Worm (Caenorhabditis elegans) whole organism, early embryonic: ENCODE results near the gene R07E3.7.

Experiments used
- B0310.2 ChIP-seq: sonication (generic microtip); optimal IDR thresholded peaks from 2 replicates; lab custom pipeline; 2016; ENCODE audit warnings: mild to moderate bottlenecking, missing genetic modification characterization, missing compliant biosample characterization
- F13C5.2 ChIP-seq: sonication (generic microtip); optimal IDR thresholded peaks from 2 replicates; lab custom pipeline; 2017; ENCODE audit warnings: mild to moderate bottlenecking, missing genetic modification characterization, inconsistent platforms, missing compliant biosample characterization
- aly-1 ChIP-seq: sonication (generic microtip); optimal IDR thresholded peaks from 2 replicates; lab custom pipeline; 2016; ENCODE audit warnings: missing genetic modification characterization, missing compliant biosample characterization
- ama-1 ChIP-seq: fragments of 150-350 bp; optimal IDR thresholded peaks from 2 replicates; lab custom pipeline; 2014
- ceh-13 ChIP-seq: fragments of 200-800 bp; sonication (Bioruptor generic); optimal IDR thresholded peaks from 2 replicates; lab custom pipeline; 2018; ENCODE audit warnings: mild to moderate bottlenecking, missing genetic modification characterization, missing compliant biosample characterization
- ceh-36 ChIP-seq: sonication (generic microtip); optimal IDR thresholded peaks from 2 replicates; lab custom pipeline; 2016; ENCODE audit warnings: missing genetic modification characterization, inconsistent platforms, missing compliant biosample characterization
- ets-7 ChIP-seq: sonication (generic microtip); optimal IDR thresholded peaks from 2 replicates; lab custom pipeline; 2016; ENCODE audit warnings: missing genotype, missing genetic modification characterization, missing compliant biosample characterization
- flt-1 ChIP-seq: fragments of 200-800 bp; sonication (Bioruptor generic); IDR thresholded peaks from 2 replicates; pipeline ENCODE4 v1.3.6; 2022; ENCODE audit warnings: missing genetic modification characterization, missing compliant biosample characterization
- hmbx-1 ChIP-seq: sonication (generic microtip); optimal IDR thresholded peaks from 2 replicates; lab custom pipeline; 2016; ENCODE audit warnings: mild to moderate bottlenecking, missing genetic modification characterization, missing compliant biosample characterization
- hmg-4 ChIP-seq: fragments of 200-800 bp; sonication (Bioruptor generic); optimal IDR thresholded peaks from 2 replicates; lab custom pipeline; 2018; ENCODE audit warnings: mild to moderate bottlenecking, missing genetic modification characterization, missing compliant biosample characterization
- hnd-1 ChIP-seq: sonication (generic microtip); optimal IDR thresholded peaks from 2 replicates; lab custom pipeline; 2016; ENCODE audit warnings: missing genetic modification characterization, missing compliant biosample characterization
- pes-1 ChIP-seq: fragments of 200-800 bp; sonication (Bioruptor generic); IDR thresholded peaks from 2 replicates; pipeline ENCODE4 v1.3.6; 2022; ENCODE audit warnings: missing genetic modification reagents, missing genetic modification characterization, missing compliant biosample characterization
- scrt-1 ChIP-seq: fragments of 200-800 bp; sonication (Bioruptor generic); IDR thresholded peaks from 2 replicates; pipeline ENCODE4 v1.3.6; 2022; ENCODE audit warnings: missing genetic modification characterization, missing compliant biosample characterization
- sea-1 ChIP-seq: fragments of 200-800 bp; sonication (Bioruptor generic); conservative IDR thresholded peaks from 2 replicates; pipeline ENCODE4 v1.3.6; 2022; ENCODE audit warnings: missing genetic modification characterization, missing compliant biosample characterization
- tbx-11 ChIP-seq: fragments of 200-800 bp; sonication (Bioruptor generic); IDR thresholded peaks from 2 replicates; pipeline ENCODE4 v1.3.6; 2022; ENCODE audit warnings: missing genetic modification characterization, missing compliant biosample characterization
- tbx-37 ChIP-seq: fragments of 200-800 bp; sonication (Bioruptor generic); conservative IDR thresholded peaks from 2 replicates; pipeline ENCODE4 v1.3.6; 2022; ENCODE audit warnings: missing genetic modification reagents, missing genetic modification characterization, missing compliant biosample characterization
- tra-4 ChIP-seq: sonication (generic microtip); optimal IDR thresholded peaks from 2 replicates; lab custom pipeline; 2017; ENCODE audit warnings: missing genetic modification characterization, missing compliant biosample characterization

Gene R07E3.7

DNA sequence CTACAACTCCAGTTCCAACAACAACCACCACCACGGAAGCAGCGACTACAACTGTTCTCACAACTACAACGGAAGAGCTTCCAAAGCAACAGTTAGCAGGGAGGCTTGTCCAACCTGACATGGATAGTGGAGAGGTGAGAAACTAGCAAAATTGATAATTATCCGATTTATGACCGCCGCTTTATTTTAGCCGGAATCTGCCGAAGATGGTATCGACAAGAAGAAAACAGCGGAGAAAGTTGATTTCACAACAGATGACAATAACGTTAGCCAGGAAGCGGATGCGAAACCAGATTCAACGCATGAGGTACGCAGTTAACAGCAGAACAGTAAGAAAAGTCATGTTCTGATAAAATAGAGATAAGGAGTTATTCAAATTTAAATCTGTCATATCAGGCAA lies 37.1 kb downstream of the R07E3.7 start:
- TF ChIP-seq tbx-37, result no peak
- TF ChIP-seq sea-1 (GFP tag; lab: Robert Waterston, UW), result no peak
- TF ChIP-seq ama-1, result no peak
- no peak for TF ChIP-seq ets-7
- no peak for TF ChIP-seq tbx-11 (GFP tag; lab: Robert Waterston, UW)
- no peak for TF ChIP-seq hnd-1 (tag; lab: Kevin White, UChicago)
- no peak for TF ChIP-seq flt-1 (GFP tag; lab: Robert Waterston, UW)
- TF ChIP-seq B0310.2, result no peak
- TF ChIP-seq scrt-1 (GFP tag; lab: Robert Waterston, UW), result no peak

- TF ChIP-seq F13C5.2 (no peak), tbx-11 (GFP tag; lab: Robert Waterston, UW) (no peak), scrt-1 (GFP tag; lab: Robert Waterston, UW) (no peak), sea-1 (GFP tag; lab: Robert Waterston, UW) (no peak), ets-7 (no peak), flt-1 (GFP tag; lab: Robert Waterston, UW) (no peak), B0310.2 (no peak), tra-4 (tag; lab: Kevin White, UChicago) (no peak), aly-1 (no peak), hmbx-1 (tag; lab: Kevin White, UChicago) (no peak), hmg-4 (GFP tag; lab: Kevin White, UChicago) (no peak), hnd-1 (tag; lab: Kevin White, UChicago) (no peak), pes-1 (GFP tag; lab: Robert Waterston, UW) (no peak)
Measured at ce11 chrX:10317565-10317964, 38.0 kb downstream of the R07E3.7 start, which contains the start of gene R07E3.6. Gene R07E3.6 (plus strand): TSS chrX:10317722.

DNA sequence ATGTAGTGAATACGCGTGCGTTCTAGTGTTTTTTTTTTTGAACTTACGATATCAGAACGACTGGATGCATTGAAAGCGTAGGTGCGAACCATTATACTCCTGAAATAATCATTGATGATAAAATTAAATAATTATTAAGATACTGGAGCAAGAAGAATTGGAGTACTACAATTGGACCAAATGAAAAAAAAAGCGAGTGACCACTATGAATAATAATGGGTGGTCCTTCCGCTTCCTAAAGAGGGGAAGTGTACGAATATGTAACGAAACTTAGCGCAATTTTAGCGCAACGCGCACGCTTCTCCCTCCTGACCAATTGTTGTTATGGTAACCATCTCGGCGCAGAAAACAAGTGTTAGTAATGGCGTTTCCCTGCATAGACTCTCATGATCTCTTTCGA lies 39.6 kb downstream of the R07E3.7 start, which contains the start of gene F41E7.9:
F41E7.9 (minus strand) TSS at position 101 of the 400 bp plus-strand sequence.
- TF ChIP-seq tbx-37 (no peak), hmbx-1 (tag; lab: Kevin White, UChicago) (no peak), hnd-1 (tag; lab: Kevin White, UChicago) (no peak), hmg-4 (GFP tag; lab: Kevin White, UChicago) (no peak), B0310.2 (no peak), tbx-11 (GFP tag; lab: Robert Waterston, UW) (no peak), flt-1 (GFP tag; lab: Robert Waterston, UW) (no peak), ama-1 (no peak), ceh-13 (no peak), tra-4 (tag; lab: Kevin White, UChicago) (no peak), ceh-36 (tag; lab: Kevin White, UChicago) (no peak), scrt-1 (GFP tag; lab: Robert Waterston, UW) (no peak), F13C5.2 (no peak)

DNA sequence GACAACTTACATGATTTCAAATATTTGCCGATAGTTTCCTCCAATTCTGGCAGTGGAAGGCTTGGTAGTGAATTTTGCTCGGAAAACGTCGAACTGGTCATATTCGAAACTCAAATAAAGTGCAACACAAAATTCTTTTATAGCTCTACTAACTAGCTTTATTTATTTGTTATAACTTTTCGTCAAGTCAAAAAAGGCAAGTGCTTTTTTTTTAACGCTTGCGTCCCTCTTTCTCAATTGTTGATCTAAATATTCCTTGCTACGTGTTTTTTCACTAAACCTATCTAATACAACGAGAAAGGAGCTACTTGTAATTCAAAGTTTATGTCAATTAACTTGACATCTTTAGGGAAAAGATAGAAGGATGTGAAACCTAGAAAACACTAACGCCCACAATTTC lies 45.2 kb downstream of the R07E3.7 start, which contains the start of gene F41E7.6:
F41E7.6 (minus strand) TSS at position 101 of the 400 bp plus-strand sequence.
- TF ChIP-seq tbx-11 (GFP tag; lab: Robert Waterston, UW) (no peak), ceh-36 (tag; lab: Kevin White, UChicago) (no peak), tbx-37 (no peak), pes-1 (GFP tag; lab: Robert Waterston, UW) (no peak), flt-1 (GFP tag; lab: Robert Waterston, UW) (no peak), hnd-1 (tag; lab: Kevin White, UChicago) (no peak), hmg-4 (GFP tag; lab: Kevin White, UChicago) (no peak), scrt-1 (GFP tag; lab: Robert Waterston, UW) (no peak), hmbx-1 (tag; lab: Kevin White, UChicago) (no peak), tra-4 (tag; lab: Kevin White, UChicago) (no peak), ama-1 (no peak)

ce11 chrX:10307495-10307894 lies 48.1 kb downstream of the R07E3.7 start, which contains the start of gene F41E7.7:
Gene F41E7.7 (plus strand): TSS chrX:10307795.
- no peak for TF ChIP-seq flt-1 (GFP tag; lab: Robert Waterston, UW)
- TF ChIP-seq B0310.2, result no peak
- no peak for TF ChIP-seq tbx-37
- no peak for TF ChIP-seq aly-1
- TF ChIP-seq ama-1, result no peak
- TF ChIP-seq ceh-13, result no peak

ce11 chrX:10306923-10307322 lies 48.6 kb downstream of the R07E3.7 start:
- TF ChIP-seq ceh-13, result no peak
- TF ChIP-seq sea-1 (GFP tag; lab: Robert Waterston, UW), result no peak
- no peak for TF ChIP-seq ama-1
- no peak for TF ChIP-seq hnd-1 (tag; lab: Kevin White, UChicago)
- no peak for TF ChIP-seq ceh-36 (tag; lab: Kevin White, UChicago)
- TF ChIP-seq scrt-1 (GFP tag; lab: Robert Waterston, UW), result no peak

- no peak for TF ChIP-seq sea-1 (GFP tag; lab: Robert Waterston, UW)
- TF ChIP-seq tra-4 (tag; lab: Kevin White, UChicago), result no peak
- TF ChIP-seq ama-1, result no peak
- no peak for TF ChIP-seq tbx-37
- TF ChIP-seq scrt-1 (GFP tag; lab: Robert Waterston, UW), result no peak
- TF ChIP-seq flt-1 (GFP tag; lab: Robert Waterston, UW), result no peak
- TF ChIP-seq B0310.2, result no peak
- TF ChIP-seq aly-1, result no peak
- TF ChIP-seq hmg-4 (GFP tag; lab: Kevin White, UChicago), result no peak
Measured at ce11 chrX:10306289-10306688, 49.3 kb downstream of the R07E3.7 start, which contains the start of gene cnc-8. Gene cnc-8 (plus strand): TSS chrX:10306595.

- TF ChIP-seq tbx-11 (GFP tag; lab: Robert Waterston, UW) (no peak), hmbx-1 (tag; lab: Kevin White, UChicago) (no peak)
Measured at ce11 chrX:10304178-10304577, 51.4 kb downstream of the R07E3.7 start, which contains the start of gene fipr-21. Gene fipr-21 (plus strand): TSS chrX:10304529.
